Worm (Caenorhabditis elegans) whole organism, L1 larva: ENCODE results near the gene ubc-1.

Source experiments
- C16A3.4 ChIP-seq: fragments of 150-350 bp; optimal IDR thresholded peaks from 2 replicates; lab custom pipeline; 2014; ENCODE audit warnings: missing biosample characterization, missing genetic modification characterization
- ceh-8 ChIP-seq: fragments of 200-800 bp; sonication (Bioruptor generic); optimal IDR thresholded peaks from 2 replicates; lab custom pipeline; 2018; ENCODE audit warnings: mild to moderate bottlenecking, missing genetic modification characterization, moderate library complexity, missing compliant biosample characterization
- ceh-88 ChIP-seq: fragments of 200-800 bp; sonication (Bioruptor generic); IDR thresholded peaks from 2 replicates; pipeline ENCODE4 v1.3.6; 2022; ENCODE audit warnings: missing genetic modification characterization, missing compliant biosample characterization
- ceh-90 ChIP-seq: sonication (generic microtip); optimal IDR thresholded peaks from 2 replicates; lab custom pipeline; 2016; ENCODE audit warnings: missing genetic modification characterization, missing compliant biosample characterization
- efl-1 ChIP-seq, 4 experiments: fragments of 150-350 bp; optimal IDR thresholded peaks in 3 of 4; peaks in 1 of 4; 1 replicate in 1 of 4; 2 replicates in 3 of 4; lab custom pipeline; 2014; ENCODE audit warnings: missing biosample characterization in 2 of 4, missing genetic modification characterization in 2 of 4, missing genetic modification reagents in 2 of 4
- efl-3 ChIP-seq: fragments of 200-800 bp; sonication (Bioruptor generic); optimal IDR thresholded peaks from 2 replicates; lab custom pipeline; 2018; ENCODE audit warnings: mild to moderate bottlenecking, missing genetic modification characterization, missing compliant biosample characterization
- egl-27 ChIP-seq, 2 experiments: fragments of 150-350 bp in 1 of 2; sonication (generic microtip); optimal IDR thresholded peaks; 3 replicates each; lab custom pipeline; 2017 to 2018; ENCODE audit warnings: missing biosample characterization in 2 of 2, missing genetic modification characterization in 2 of 2, missing genetic modification reagents in 2 of 2
- elt-2 ChIP-seq: sonication (generic microtip); optimal IDR thresholded peaks from 2 replicates; lab custom pipeline; 2016; ENCODE audit warnings: missing genetic modification characterization, mild to moderate bottlenecking, inconsistent platforms, missing compliant biosample characterization, missing genetic modification reagents
- fkh-10 ChIP-seq: sonication (generic microtip); optimal IDR thresholded peaks from 2 replicates; lab custom pipeline; 2017; ENCODE audit warnings: missing biosample characterization, missing genetic modification reagents, missing genetic modification characterization
- fkh-8 ChIP-seq: sonication (generic microtip); optimal IDR thresholded peaks from 2 replicates; lab custom pipeline; 2016; ENCODE audit warnings: mild to moderate bottlenecking, missing genetic modification characterization, missing compliant biosample characterization
- hlh-4 ChIP-seq: sonication (generic microtip); optimal IDR thresholded peaks from 2 replicates; lab custom pipeline; 2016; ENCODE audit warnings: mild to moderate bottlenecking, missing genetic modification characterization, missing compliant biosample characterization
- hpl-2 ChIP-seq: fragments of 150-350 bp; optimal IDR thresholded peaks from 2 replicates; lab custom pipeline; 2014; ENCODE audit warnings: missing biosample characterization, missing genetic modification reagents, missing genetic modification characterization
- irx-1 ChIP-seq: sonication (generic microtip); optimal IDR thresholded peaks from 2 replicates; lab custom pipeline; 2016; ENCODE audit warnings: missing genetic modification characterization, missing compliant biosample characterization
- jun-1 ChIP-seq: fragments of 150-350 bp; optimal IDR thresholded peaks from 2 replicates; lab custom pipeline; 2014; ENCODE audit warnings: missing biosample characterization, missing genetic modification reagents, missing genetic modification characterization
- lin-15B ChIP-seq: fragments of 150-350 bp; sonication (generic microtip); optimal IDR thresholded peaks from 3 replicates; lab custom pipeline; 2014; ENCODE audit warnings: missing biosample characterization, missing genetic modification characterization
- lin-39 ChIP-seq: fragments of 150-350 bp; optimal IDR thresholded peaks from 2 replicates; lab custom pipeline; 2014; ENCODE audit warnings: missing biosample characterization, missing genetic modification reagents, missing genetic modification characterization
- lir-3 ChIP-seq: sonication (generic microtip); optimal IDR thresholded peaks from 2 replicates; lab custom pipeline; 2016; ENCODE audit warnings: mild to moderate bottlenecking, missing genetic modification characterization, moderate library complexity, missing compliant biosample characterization; ENCODE audit not compliant: poor library complexity
- mdl-1 ChIP-seq, 2 experiments: fragments of 150-350 bp; optimal IDR thresholded peaks; 2 replicates each; lab custom pipeline; 2014 to 2017; ENCODE audit warnings: missing biosample characterization in 2 of 2, missing genetic modification characterization in 2 of 2, inconsistent platforms in 1 of 2
- nhr-12 ChIP-seq: sonication (generic microtip); optimal IDR thresholded peaks from 2 replicates; lab custom pipeline; 2017; ENCODE audit warnings: missing biosample characterization, missing genetic modification characterization
- nhr-20 ChIP-seq: sonication (generic microtip); optimal IDR thresholded peaks from 2 replicates; lab custom pipeline; 2016; ENCODE audit warnings: mild to moderate bottlenecking, missing genetic modification characterization, missing compliant biosample characterization
- nhr-71 ChIP-seq: sonication (generic microtip); optimal IDR thresholded peaks from 2 replicates; lab custom pipeline; 2016; ENCODE audit warnings: mild to moderate bottlenecking, missing genetic modification characterization, moderate library complexity, missing compliant biosample characterization
- nhr-77 ChIP-seq: fragments of 150-350 bp; optimal IDR thresholded peaks from 2 replicates; lab custom pipeline; 2014; ENCODE audit warnings: missing biosample characterization, missing genetic modification characterization
- nhr-90 ChIP-seq: sonication (generic microtip); optimal IDR thresholded peaks from 2 replicates; lab custom pipeline; 2016; ENCODE audit warnings: mild to moderate bottlenecking, missing genetic modification characterization, missing compliant biosample characterization; ENCODE audit not compliant: poor library complexity
- pag-3 ChIP-seq: sonication (generic microtip); optimal IDR thresholded peaks from 2 replicates; lab custom pipeline; 2017; ENCODE audit warnings: missing genetic modification characterization, mild to moderate bottlenecking, missing compliant biosample characterization, antibody characterized with exemption, borderline replicate concordance; ENCODE audit not compliant: insufficient read depth
- pax-3 ChIP-seq: fragments of 200-800 bp; sonication (Bioruptor generic); optimal IDR thresholded peaks from 2 replicates; lab custom pipeline; 2018; ENCODE audit warnings: mild to moderate bottlenecking, missing genetic modification characterization, moderate library complexity, missing compliant biosample characterization
- skn-1 ChIP-seq: fragments of 150-350 bp; optimal IDR thresholded peaks from 2 replicates; lab custom pipeline; 2014; ENCODE audit warnings: missing biosample characterization, missing genetic modification characterization
- snu-23 ChIP-seq: sonication (generic microtip); optimal IDR thresholded peaks from 2 replicates; lab custom pipeline; 2016; ENCODE audit warnings: missing genetic modification characterization, missing compliant biosample characterization
- sox-4 ChIP-seq: sonication (generic microtip); optimal IDR thresholded peaks from 2 replicates; lab custom pipeline; 2016; ENCODE audit warnings: missing genetic modification characterization, missing compliant biosample characterization
- sup-37 ChIP-seq: fragments of 200-800 bp; sonication (Bioruptor generic); optimal IDR thresholded peaks from 2 replicates; lab custom pipeline; 2018; ENCODE audit warnings: mild to moderate bottlenecking, missing genetic modification characterization, missing compliant biosample characterization
- swsn-7 ChIP-seq: sonication (generic microtip); optimal IDR thresholded peaks from 2 replicates; lab custom pipeline; 2016; ENCODE audit warnings: missing genetic modification characterization, missing compliant biosample characterization
- unc-130 ChIP-seq: fragments of 150-350 bp; optimal IDR thresholded peaks from 2 replicates; lab custom pipeline; 2017; ENCODE audit warnings: missing biosample characterization, missing genetic modification characterization, inconsistent platforms
- unc-30 ChIP-seq: sonication (generic microtip); optimal IDR thresholded peaks from 2 replicates; lab custom pipeline; 2017; ENCODE audit warnings: missing biosample characterization, missing genetic modification characterization
- unc-62 ChIP-seq: fragments of 150-350 bp; optimal IDR thresholded peaks from 2 replicates; lab custom pipeline; 2014; ENCODE audit warnings: missing biosample characterization, missing genetic modification reagents, missing genetic modification characterization
- vab-15 ChIP-seq: sonication (generic microtip); optimal IDR thresholded peaks from 2 replicates; lab custom pipeline; 2017; ENCODE audit warnings: missing genotype, mild to moderate bottlenecking, missing genetic modification characterization, missing compliant biosample characterization
- xbp-1 ChIP-seq: sonication (generic microtip); optimal IDR thresholded peaks from 2 replicates; lab custom pipeline; 2016; ENCODE audit warnings: missing genetic modification characterization, missing compliant biosample characterization

ubc-1 gene

DNA sequence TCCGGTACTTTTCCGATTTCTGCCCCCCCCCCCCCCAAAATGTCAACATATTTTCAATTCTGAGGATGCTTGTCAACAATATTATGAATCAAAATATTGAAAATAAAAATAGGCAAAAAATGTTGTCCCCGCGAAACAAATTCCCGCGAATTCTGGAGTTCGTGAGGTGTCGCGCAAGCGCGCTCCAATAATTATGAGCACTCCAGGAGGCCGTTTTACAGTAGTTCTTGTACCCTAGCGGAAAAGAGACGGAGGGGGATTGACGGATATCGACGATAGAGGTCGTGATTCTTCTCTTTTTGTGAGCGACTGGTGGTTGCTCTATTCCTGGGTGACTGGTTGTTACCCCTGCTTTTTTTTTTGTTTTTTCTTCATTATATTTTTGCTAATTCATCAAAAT is 32.0 kb upstream of the ubc-1 start:
- TF ChIP-seq vab-15 (tag; lab: Kevin White, UChicago) (no peak), lir-3 (tag; lab: Kevin White, UChicago) (no peak), sup-37 (GFP tag; lab: Kevin White, UChicago) (no peak), nhr-20 (tag; lab: Kevin White, UChicago) (no peak), irx-1 (tag; lab: Kevin White, UChicago) (no peak), pax-3 (no peak), jun-1 (tag; lab: Kevin White, UChicago) (no peak), unc-130 (tag; lab: Kevin White, UChicago) (no peak), lin-39 (tag; lab: Kevin White, UChicago) (no peak), nhr-90 (tag; lab: Kevin White, UChicago) (no peak), sox-4 (no peak), hpl-2 (GFP tag; lab: Kevin White, UChicago) (no peak), xbp-1 (tag; lab: Kevin White, UChicago) (no peak), nhr-71 (tag; lab: Kevin White, UChicago) (no peak), nhr-77 (tag; lab: Kevin White, UChicago) (no peak), ceh-90 (no peak), pag-3 (tag; lab: Kevin White, UChicago) (no peak), C16A3.4 (tag; lab: Kevin White, UChicago) (no peak), mdl-1 (tag; optimal IDR thresholded peaks at IDR 0.05; lab: Kevin White, UChicago) (no peak), unc-62 (no peak)

DNA sequence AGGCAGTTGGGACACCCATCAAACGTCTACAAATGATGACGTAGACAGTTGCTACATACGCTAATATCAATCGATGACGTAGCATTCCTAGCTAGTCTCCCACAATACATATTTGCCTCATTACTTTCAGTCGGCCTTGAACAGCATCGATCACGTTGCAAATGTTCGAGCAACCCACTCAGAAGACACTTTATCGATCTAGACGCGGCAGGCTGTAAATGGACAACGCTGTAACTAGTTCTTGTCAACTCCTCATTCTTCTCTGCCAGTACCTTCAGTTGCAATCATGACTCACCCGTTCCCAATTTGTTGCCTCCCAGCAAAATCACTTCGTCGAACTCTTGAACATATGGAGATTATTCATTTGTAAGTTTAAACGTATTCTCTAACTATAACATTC is 30.8 kb upstream of the ubc-1 start, which contains the start of gene pqn-75:
pqn-75 (plus strand) TSS at position 301 of the 400 bp plus-strand sequence.
- TF ChIP-seq fkh-10 (GFP tag; lab: Kevin White, UChicago) (no peak), swsn-7 (no peak), hlh-4 (tag; lab: Kevin White, UChicago) (no peak), nhr-77 (tag; lab: Kevin White, UChicago) (no peak), ceh-88 (GFP tag; lab: Robert Waterston, UW) (no peak)

DNA sequence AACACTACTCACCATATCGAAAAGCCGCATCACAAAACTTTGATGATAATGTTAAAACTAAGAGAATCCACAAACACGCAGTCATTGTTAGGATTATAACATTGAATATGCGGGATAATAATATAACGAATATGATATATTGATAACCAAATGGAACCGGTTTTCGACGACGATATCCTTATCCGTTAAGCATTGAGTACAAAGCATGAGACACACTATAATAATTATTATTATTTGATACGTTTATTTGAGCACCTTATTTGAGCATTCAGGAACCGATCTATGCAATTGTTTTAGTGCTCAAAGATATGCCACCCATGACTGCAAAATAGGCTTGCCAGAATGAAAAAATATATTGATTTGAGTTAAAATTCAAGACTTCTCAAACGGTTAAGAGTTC is 28.2 kb upstream of the ubc-1 start, which contains the start of gene W03D2.9:
W03D2.9 (minus strand) TSS at position 101 of the 400 bp plus-strand sequence.
- TF ChIP-seq irx-1 (tag; lab: Kevin White, UChicago): no peak
- no peak for TF ChIP-seq nhr-12 (tag; lab: Kevin White, UChicago)
- TF ChIP-seq skn-1 (tag; lab: Kevin White, UChicago): no peak
- no peak for TF ChIP-seq snu-23 (GFP tag; lab: Kevin White, UChicago)
- no peak for TF ChIP-seq egl-27 (tag; optimal IDR thresholded peaks at IDR 0.05; lab: Kevin White, UChicago)
- TF ChIP-seq fkh-8 (tag; lab: Kevin White, UChicago): no peak
- TF ChIP-seq efl-3 (GFP tag; lab: Kevin White, UChicago): no peak
- no peak for TF ChIP-seq elt-2 (tag; lab: Kevin White, UChicago)
- no peak for TF ChIP-seq unc-30

DNA sequence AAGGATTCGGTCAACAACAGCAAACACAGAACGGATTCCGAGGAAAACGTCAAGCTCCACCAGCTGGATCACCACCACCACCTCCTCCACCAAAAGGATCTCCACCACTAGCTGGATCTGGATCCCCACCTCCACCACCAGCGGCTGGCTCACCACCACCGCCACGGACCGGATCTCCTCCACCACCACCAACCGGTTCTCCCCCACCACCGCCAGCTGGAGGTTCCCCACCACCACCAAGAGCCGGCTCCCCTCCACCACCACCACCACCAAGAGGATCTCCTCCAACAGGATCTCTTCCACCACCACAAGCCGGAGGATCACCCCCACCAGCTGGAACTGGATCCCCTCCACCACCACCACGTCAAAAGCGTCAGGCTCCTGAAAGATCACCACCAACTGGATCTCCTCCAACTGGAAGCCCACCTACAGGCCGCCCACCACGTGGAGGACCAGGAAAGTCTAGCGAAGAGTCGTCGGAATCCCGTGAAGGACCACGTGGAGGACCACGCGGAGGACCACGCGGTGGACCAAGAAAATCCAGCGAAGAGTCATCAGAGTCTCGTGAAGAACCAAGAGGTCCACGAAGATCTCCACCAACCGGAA is 26.0 kb upstream of the ubc-1 start:
- TF ChIP-seq efl-1 (optimal IDR thresholded peaks at IDR 0.05; lab: Kevin White, UChicago): no peak
- TF ChIP-seq efl-1 (GFP tag; optimal IDR thresholded peaks at IDR 0.05 in 1 of 2; lab: Kevin White, UChicago): peak in 1 of 2 experiments; percentile 15
- TF ChIP-seq ceh-8 (GFP tag; lab: Kevin White, UChicago): peak; percentile 44
- no peak for TF ChIP-seq lin-15B
